Worm (Caenorhabditis elegans): ENCODE results near the gene F54D5.2.
A peak's percentile ranks its signal among the peaks of the same experiment; 100 is the strongest.

The F54D5.2 gene

DNA sequence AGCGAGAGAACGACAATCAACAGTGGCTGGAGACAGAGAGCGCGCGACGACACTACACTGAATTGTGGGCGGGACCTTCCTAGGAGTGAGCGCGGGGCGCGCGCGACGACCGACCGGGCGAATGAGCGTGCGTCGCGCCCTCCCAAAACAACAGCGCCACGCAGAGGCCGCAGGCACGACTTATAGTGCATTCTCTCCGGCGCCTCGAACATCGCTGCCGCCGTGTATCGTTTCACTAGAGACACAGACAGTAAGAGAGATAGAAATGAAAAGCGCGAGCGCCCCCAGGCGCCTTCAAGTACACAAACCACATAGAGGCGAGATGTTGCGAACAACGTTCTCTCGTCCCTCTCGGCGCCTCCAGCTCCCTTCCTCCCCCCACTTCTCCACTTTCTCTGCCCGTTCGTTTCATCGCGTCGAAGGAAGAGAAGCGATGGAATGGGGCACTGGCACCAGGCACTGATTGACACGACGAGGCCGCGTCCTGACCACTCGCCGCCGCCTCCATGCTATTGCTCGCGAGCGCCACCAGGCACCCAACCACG, 47.0 kb downstream of the F54D5.2 start:
- TF ChIP-seq pes-1 (GFP tag; IDR thresholded peaks at IDR 0.05) (peak; percentile 9; the same call in 1 of the 2 replicates), hnd-1 (tag; optimal IDR thresholded peaks at IDR 0.05) (no peak), tbx-37 (GFP tag; conservative IDR thresholded peaks at IDR 0.05) (no peak), hmbx-1 (tag; optimal IDR thresholded peaks at IDR 0.05) (no peak), ets-7 (tag; optimal IDR thresholded peaks at IDR 0.05) (no peak), B0310.2 (tag; optimal IDR thresholded peaks at IDR 0.05) (peak; percentile 70)

DNA sequence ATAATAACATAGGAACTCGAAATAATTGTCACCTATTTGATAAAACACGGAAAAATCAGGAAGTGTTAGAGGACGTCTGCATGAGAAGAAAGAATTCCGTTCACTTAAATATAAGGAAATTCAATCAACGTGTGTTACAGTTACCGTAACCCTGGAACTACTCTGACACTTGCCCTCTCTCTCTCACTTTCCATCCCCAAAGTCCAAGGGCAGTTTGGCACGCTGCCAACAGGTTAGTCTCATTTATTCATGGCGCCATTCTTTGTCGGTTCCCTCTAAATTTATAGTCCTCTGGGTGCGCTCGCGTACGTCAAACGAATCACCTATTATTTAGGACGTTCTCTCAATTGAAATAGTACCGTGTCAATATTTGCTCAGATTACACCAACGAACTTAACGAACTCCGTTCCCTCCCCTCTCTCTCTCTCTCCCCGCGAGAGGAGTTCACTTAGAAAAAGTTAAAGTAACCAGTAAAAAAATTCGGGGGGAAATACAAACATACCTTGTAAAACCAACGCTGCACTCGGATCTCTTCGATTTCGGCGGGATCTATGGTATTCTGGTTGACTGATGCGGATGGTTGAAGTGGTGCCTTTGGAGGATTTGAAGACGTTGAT, 47.8 kb downstream of the F54D5.2 start:
- TF ChIP-seq tbx-37 (GFP tag; conservative IDR thresholded peaks at IDR 0.05) (no peak), hnd-1 (tag; optimal IDR thresholded peaks at IDR 0.05) (no peak), B0310.2 (tag; optimal IDR thresholded peaks at IDR 0.05) (no peak), hmg-4 (GFP tag; optimal IDR thresholded peaks at IDR 0.05) (no peak), flt-1 (GFP tag; IDR thresholded peaks at IDR 0.05) (no peak), tbx-11 (GFP tag; IDR thresholded peaks at IDR 0.05) (no peak), pes-1 (GFP tag; IDR thresholded peaks at IDR 0.05) (no peak), ceh-36 (tag; optimal IDR thresholded peaks at IDR 0.05) (no peak), scrt-1 (GFP tag; IDR thresholded peaks at IDR 0.05) (no peak), ceh-13 (GFP tag; optimal IDR thresholded peaks at IDR 0.05) (no peak), ets-7 (tag; optimal IDR thresholded peaks at IDR 0.05) (no peak), ama-1 (optimal IDR thresholded peaks at IDR 0.05) (no peak)

DNA sequence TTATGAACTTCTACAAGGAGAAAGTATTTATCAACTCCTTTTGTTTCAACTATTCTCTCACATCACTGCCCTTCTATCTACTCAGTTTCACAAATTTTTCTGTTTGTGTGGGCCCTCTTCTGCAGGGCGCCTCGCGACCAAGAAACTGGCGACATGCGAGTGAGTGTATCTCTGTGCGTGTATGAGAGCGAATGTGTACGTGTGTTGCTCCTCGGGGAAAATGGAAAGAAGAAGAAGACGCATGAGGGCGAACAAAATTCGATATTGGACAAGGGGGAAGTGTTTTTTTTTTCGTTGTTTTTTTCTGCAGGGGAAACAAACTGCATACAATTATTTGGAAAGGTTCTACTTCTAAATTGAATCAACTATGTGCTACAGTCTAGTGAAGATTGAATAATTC, 48.6 kb downstream of the F54D5.2 start:
- TF ChIP-seq flt-1 (GFP tag; IDR thresholded peaks at IDR 0.05) = no peak
- TF ChIP-seq scrt-1 (GFP tag; IDR thresholded peaks at IDR 0.05) = no peak
- TF ChIP-seq tbx-37 (GFP tag; conservative IDR thresholded peaks at IDR 0.05) = no peak
- TF ChIP-seq aly-1 (tag; optimal IDR thresholded peaks at IDR 0.05) = no peak
- no peak for TF ChIP-seq ets-7 (tag; optimal IDR thresholded peaks at IDR 0.05)
- TF ChIP-seq ceh-13 (GFP tag; optimal IDR thresholded peaks at IDR 0.05) = no peak
- TF ChIP-seq hmbx-1 (tag; optimal IDR thresholded peaks at IDR 0.05) = no peak
- no peak for TF ChIP-seq sea-1 (GFP tag; conservative IDR thresholded peaks at IDR 0.05)
- no peak for TF ChIP-seq ama-1 (optimal IDR thresholded peaks at IDR 0.05)
- TF ChIP-seq ceh-36 (tag; optimal IDR thresholded peaks at IDR 0.05) = no peak
- no peak for TF ChIP-seq hnd-1 (tag; optimal IDR thresholded peaks at IDR 0.05)
- no peak for TF ChIP-seq hmg-4 (GFP tag; optimal IDR thresholded peaks at IDR 0.05)
- no peak for TF ChIP-seq tbx-11 (GFP tag; IDR thresholded peaks at IDR 0.05)
- TF ChIP-seq B0310.2 (tag; optimal IDR thresholded peaks at IDR 0.05) = no peak
- no peak for TF ChIP-seq tra-4 (tag; optimal IDR thresholded peaks at IDR 0.05)

DNA sequence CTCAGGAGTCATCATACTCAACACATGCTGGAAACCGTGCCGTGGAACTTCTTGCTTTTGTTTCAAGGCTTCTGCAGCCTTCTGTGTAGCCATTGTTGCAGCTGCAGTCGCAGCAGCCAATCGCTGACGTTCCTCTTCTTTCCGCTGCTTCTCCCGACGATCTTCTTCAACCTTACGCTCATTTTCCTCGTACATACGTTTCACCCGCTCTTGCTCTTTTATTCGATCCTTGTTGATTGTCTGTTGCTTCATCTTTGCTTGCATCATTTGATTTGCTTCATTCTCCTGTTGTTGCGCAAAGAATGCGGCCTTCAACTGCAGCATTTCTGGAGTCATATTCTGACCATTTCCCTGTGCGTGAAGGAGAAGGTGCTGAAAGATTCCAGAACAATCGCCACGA, 49.6 kb downstream of the F54D5.2 start:
- TF ChIP-seq hnd-1 (tag; optimal IDR thresholded peaks at IDR 0.05) = no peak
- TF ChIP-seq aly-1 (tag; optimal IDR thresholded peaks at IDR 0.05) = peak; percentile 63

Data from whole organism, early embryonic.